Worm (Caenorhabditis elegans) whole organism, midembryonic: ENCODE measurements around the gene ZK1236.1.

Experiments
- T22C8.4 ChIP-seq: fragments of 200-800 bp; sonication (Bioruptor generic); IDR thresholded peaks from 2 replicates; pipeline ENCODE4 v1.3.6; 2022; ENCODE audit warnings: missing genetic modification characterization, missing compliant biosample characterization
- cog-1 ChIP-seq: sonication (generic microtip); optimal IDR thresholded peaks from 2 replicates; lab custom pipeline; 2016; ENCODE audit warnings: missing genetic modification characterization, missing compliant biosample characterization
- flt-1 ChIP-seq: fragments of 200-800 bp; sonication (Bioruptor generic); IDR thresholded peaks from 2 replicates; pipeline ENCODE4 v1.3.6; 2022; ENCODE audit warnings: missing genetic modification characterization, missing compliant biosample characterization
- klf-2 ChIP-seq: fragments of 200-800 bp; sonication (Bioruptor generic); conservative IDR thresholded peaks from 2 replicates; pipeline ENCODE4 v1.3.6; 2022; ENCODE audit warnings: missing genetic modification reagents, missing genetic modification characterization, missing compliant biosample characterization
- med-1 ChIP-seq: sonication (generic microtip); optimal IDR thresholded peaks from 2 replicates; lab custom pipeline; 2017; ENCODE audit warnings: missing genetic modification characterization, mild to moderate bottlenecking, missing compliant biosample characterization, antibody characterized with exemption, missing genetic modification reagents; ENCODE audit not compliant: insufficient read depth
- ref-1 ChIP-seq: fragments of 200-800 bp; sonication (Bioruptor generic); conservative IDR thresholded peaks from 2 replicates; pipeline ENCODE4 v1.3.6; 2022; ENCODE audit warnings: missing genetic modification reagents, missing genetic modification characterization, missing compliant biosample characterization
- tab-1 ChIP-seq: fragments of 200-800 bp; sonication (Bioruptor generic); IDR thresholded peaks from 2 replicates; pipeline ENCODE4 v1.3.6; 2022; ENCODE audit warnings: missing genetic modification characterization, missing compliant biosample characterization
- ztf-23 ChIP-seq: fragments of 200-800 bp; sonication (Bioruptor generic); IDR thresholded peaks from 2 replicates; pipeline ENCODE4 v1.3.6; 2022; ENCODE audit warnings: missing genetic modification reagents, missing genetic modification characterization, missing compliant biosample characterization
- ztf-29 ChIP-seq: fragments of 200-800 bp; sonication (Bioruptor generic); IDR thresholded peaks from 2 replicates; pipeline ENCODE4 v1.3.6; 2022; ENCODE audit warnings: missing genetic modification reagents, missing genetic modification characterization, missing compliant biosample characterization

ZK1236.1 gene

ce11 chrIII:8473292-8473691 lies 44.2 kb downstream of the ZK1236.1 start:
- no peak for TF ChIP-seq T22C8.4 (GFP tag; lab: Robert Waterston, UW)
- TF ChIP-seq ztf-23 (GFP tag; lab: Robert Waterston, UW) = no peak
- no peak for TF ChIP-seq ztf-29 (GFP tag; lab: Robert Waterston, UW)
- TF ChIP-seq tab-1 (GFP tag; lab: Robert Waterston, UW) = no peak
- no peak for TF ChIP-seq flt-1 (GFP tag; lab: Robert Waterston, UW)
- no peak for TF ChIP-seq klf-2 (GFP tag; lab: Robert Waterston, UW)
- TF ChIP-seq ref-1 (GFP tag; lab: Robert Waterston, UW) = no peak
- TF ChIP-seq med-1 (GFP tag; lab: Kevin White, UChicago) = no peak
- TF ChIP-seq cog-1 (tag; lab: Kevin White, UChicago) = no peak

ce11 chrIII:8479322-8479864 lies 50.3 kb downstream of the ZK1236.1 start:
- TF ChIP-seq flt-1 (GFP tag; lab: Robert Waterston, UW) (no peak), klf-2 (GFP tag; lab: Robert Waterston, UW) (no peak), cog-1 (tag; lab: Kevin White, UChicago) (no peak), T22C8.4 (GFP tag; lab: Robert Waterston, UW) (no peak)

DNA sequence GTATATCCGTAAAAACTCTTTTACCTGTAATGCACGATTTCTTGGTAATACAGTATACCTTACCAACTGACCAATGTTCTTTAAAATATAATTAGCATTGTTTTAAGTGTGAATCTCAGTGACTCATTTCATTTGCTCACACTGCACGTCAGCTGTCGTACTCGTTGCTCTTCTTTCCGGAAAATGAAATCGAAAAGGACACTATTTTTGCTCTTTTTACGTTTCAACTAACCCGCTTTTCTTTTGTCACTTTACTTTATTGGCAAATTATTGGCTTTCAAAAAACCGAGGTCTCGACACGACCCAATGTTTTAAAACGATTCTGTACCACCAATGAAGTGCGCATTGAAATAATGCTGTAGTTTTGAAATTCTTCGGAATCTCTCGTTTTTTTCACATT lies 51.3 kb downstream of the ZK1236.1 start, which contains the start of gene F42H10.6:
F42H10.6 (minus strand) TSS at position 101 of the 400 bp plus-strand sequence.
- TF ChIP-seq klf-2 (GFP tag; lab: Robert Waterston, UW) (no peak), cog-1 (tag; lab: Kevin White, UChicago) (no peak), ztf-29 (GFP tag; lab: Robert Waterston, UW) (no peak), med-1 (GFP tag; lab: Kevin White, UChicago) (no peak), flt-1 (GFP tag; lab: Robert Waterston, UW) (no peak), tab-1 (GFP tag; lab: Robert Waterston, UW) (no peak), ref-1 (GFP tag; lab: Robert Waterston, UW) (no peak), T22C8.4 (GFP tag; lab: Robert Waterston, UW) (no peak), ztf-23 (GFP tag; lab: Robert Waterston, UW) (no peak)
